Fruit fly (Drosophila melanogaster) S2 (cell line): Measurements from ENCODE around the gene Fum3.

Experiments
- CG8478 ChIP-seq: fragments of >200 bp; optimal IDR thresholded peaks from 2 replicates; lab custom pipeline; 2018
- CTCF ChIP-seq, 2 experiments: fragments of >200 bp; optimal IDR thresholded peaks; 2 replicates each; lab custom pipeline; 2018

dm6 chr3L:11414453-11414852 lies 51.2 kb downstream of the Fum3 start:
- no peak for TF ChIP-seq CG8478 (lab: Kevin White, UChicago)
- no peak for TF ChIP-seq CTCF (optimal IDR thresholded peaks at IDR 0.05; lab: Kevin White, UChicago)
